Worm (Caenorhabditis elegans) whole organism, young adult: ENCODE data around the gene slc-46A.
A peak's percentile ranks its signal among the peaks of the same experiment; 100 is the strongest.
"Not testable (repeated sequence)": the region's sequence is repeated elsewhere in the genome, so short reads cannot be mapped to it uniquely, and the experiment has no call there.

Experiments
- B0261.1 ChIP-seq: sonication (generic microtip); optimal IDR thresholded peaks from 2 replicates; lab custom pipeline; 2016; ENCODE audit warnings: mild to moderate bottlenecking, missing genetic modification characterization, moderate library complexity, missing compliant biosample characterization
- B0336.3 ChIP-seq: fragments of 200-800 bp; sonication (Bioruptor generic); IDR thresholded peaks from 2 replicates; pipeline ENCODE4 v1.3.6; 2022; ENCODE audit warnings: missing genetic modification characterization, missing compliant biosample characterization
- C06A6.2 ChIP-seq: fragments of 200-800 bp; sonication (Bioruptor generic); conservative IDR thresholded peaks from 2 replicates; pipeline ENCODE4 v1.3.6; 2022; ENCODE audit warnings: missing genetic modification characterization, missing compliant biosample characterization
- C17E4.6 ChIP-seq: fragments of 200-800 bp; sonication (Bioruptor generic); IDR thresholded peaks from 2 replicates; pipeline ENCODE4 v1.3.6; 2022; ENCODE audit warnings: missing genetic modification reagents, missing genetic modification characterization, missing compliant biosample characterization
- F22D6.2 ChIP-seq: sonication (generic microtip); optimal IDR thresholded peaks from 2 replicates; lab custom pipeline; 2016; ENCODE audit warnings: mild to moderate bottlenecking, missing genetic modification characterization, missing compliant biosample characterization
- F37B4.10 ChIP-seq: fragments of 200-800 bp; sonication (Bioruptor generic); IDR thresholded peaks from 2 replicates; pipeline ENCODE4 v1.3.6; 2022; ENCODE audit warnings: missing genetic modification characterization, missing compliant biosample characterization
- F49E8.2 ChIP-seq: sonication (generic microtip); optimal IDR thresholded peaks from 3 replicates; lab custom pipeline; 2017; ENCODE audit warnings: missing genetic modification characterization, mild to moderate bottlenecking, missing compliant biosample characterization, antibody characterized with exemption, moderate library complexity; ENCODE audit not compliant: insufficient read depth
- K12H6.12 ChIP-seq: fragments of 200-800 bp; sonication (Bioruptor generic); optimal IDR thresholded peaks from 2 replicates; lab custom pipeline; 2018; ENCODE audit warnings: mild to moderate bottlenecking, missing genetic modification characterization, missing compliant biosample characterization
- Y53F4B.3 ChIP-seq: fragments of 200-800 bp; sonication (Bioruptor generic); IDR thresholded peaks from 2 replicates; pipeline ENCODE4 v1.3.6; 2022; ENCODE audit warnings: missing genetic modification reagents, missing genetic modification characterization, missing compliant biosample characterization
- aptf-3 ChIP-seq: fragments of 200-800 bp; sonication (Bioruptor generic); IDR thresholded peaks from 2 replicates; pipeline ENCODE4 v1.3.6; 2022; ENCODE audit warnings: missing genetic modification characterization, missing compliant biosample characterization
- ccch-3 ChIP-seq: fragments of 200-800 bp; sonication (Bioruptor generic); optimal IDR thresholded peaks from 2 replicates; lab custom pipeline; 2018; ENCODE audit warnings: mild to moderate bottlenecking, missing genetic modification characterization, missing compliant biosample characterization
- ceh-27 ChIP-seq: fragments of 200-800 bp; sonication (Bioruptor generic); optimal IDR thresholded peaks from 2 replicates; lab custom pipeline; 2018; ENCODE audit warnings: mild to moderate bottlenecking, missing genetic modification characterization, moderate library complexity, missing compliant biosample characterization
- dpl-1 ChIP-seq: fragments of 150-350 bp; optimal IDR thresholded peaks from 2 replicates; lab custom pipeline; 2014; ENCODE audit warnings: missing biosample characterization, missing genetic modification reagents, missing genetic modification characterization
- egrh-3 ChIP-seq: fragments of 200-800 bp; sonication (Bioruptor generic); IDR thresholded peaks from 2 replicates; pipeline ENCODE4 v1.3.6; 2022; ENCODE audit warnings: missing genetic modification reagents, missing genetic modification characterization, missing compliant biosample characterization
- hmg-1.2 ChIP-seq: fragments of 200-800 bp; sonication (Bioruptor generic); IDR thresholded peaks from 2 replicates; pipeline ENCODE4 v1.3.6; 2022; ENCODE audit warnings: missing genetic modification reagents, missing genetic modification characterization, missing compliant biosample characterization
- hmg-20 ChIP-seq: fragments of 200-800 bp; sonication (Bioruptor generic); IDR thresholded peaks from 2 replicates; pipeline ENCODE4 v1.3.6; 2022; ENCODE audit warnings: missing genetic modification reagents, missing genetic modification characterization, missing compliant biosample characterization
- lag-1 ChIP-seq: fragments of 200-800 bp; sonication (Bioruptor generic); IDR thresholded peaks from 2 replicates; pipeline ENCODE4 v1.3.6; 2022; ENCODE audit warnings: missing genetic modification reagents, missing genetic modification characterization, missing compliant biosample characterization
- lin-54 ChIP-seq: fragments of 200-800 bp; sonication (Bioruptor generic); optimal IDR thresholded peaks from 2 replicates; lab custom pipeline; 2018; ENCODE audit warnings: mild to moderate bottlenecking, missing genetic modification characterization, missing compliant biosample characterization
- lir-1 ChIP-seq: fragments of 200-800 bp; sonication (Bioruptor generic); conservative IDR thresholded peaks from 2 replicates; pipeline ENCODE4 v1.3.6; 2022; ENCODE audit warnings: missing genetic modification reagents, missing genetic modification characterization, missing compliant biosample characterization
- madf-6 ChIP-seq: fragments of 200-800 bp; sonication (Bioruptor generic); IDR thresholded peaks from 2 replicates; pipeline ENCODE4 v1.3.6; 2022; ENCODE audit warnings: missing genetic modification reagents, missing genetic modification characterization, missing compliant biosample characterization
- madf-8 ChIP-seq: fragments of 200-800 bp; sonication (Bioruptor generic); conservative IDR thresholded peaks from 2 replicates; pipeline ENCODE4 v1.3.6; 2022; ENCODE audit warnings: missing genetic modification reagents, missing genetic modification characterization, missing compliant biosample characterization
- mel-28 ChIP-seq: sonication (generic microtip); optimal IDR thresholded peaks from 2 replicates; lab custom pipeline; 2016; ENCODE audit warnings: borderline replicate concordance, mild to moderate bottlenecking, missing genetic modification characterization, missing compliant biosample characterization
- mxl-1 ChIP-seq: sonication (generic microtip); optimal IDR thresholded peaks from 2 replicates; lab custom pipeline; 2016; ENCODE audit warnings: missing genetic modification characterization, missing compliant biosample characterization
- snpc-3.4 ChIP-seq: sonication (generic microtip); optimal IDR thresholded peaks from 2 replicates; lab custom pipeline; 2017; ENCODE audit warnings: missing genetic modification characterization, mild to moderate bottlenecking, missing compliant biosample characterization, antibody characterized with exemption, moderate library complexity, missing genotype, missing genetic modification reagents
- tbx-9 ChIP-seq: sonication (generic microtip); optimal IDR thresholded peaks from 2 replicates; lab custom pipeline; 2016; ENCODE audit warnings: borderline replicate concordance, missing genetic modification characterization, inconsistent platforms, missing compliant biosample characterization
- unc-130 ChIP-seq: sonication (generic microtip); optimal IDR thresholded peaks from 2 replicates; lab custom pipeline; 2016; ENCODE audit warnings: missing genetic modification reagents, missing genetic modification characterization, missing compliant biosample characterization
- xnd-1 ChIP-seq: sonication (generic microtip); optimal IDR thresholded peaks from 2 replicates; lab custom pipeline; 2016; ENCODE audit warnings: missing genotype, missing genetic modification reagents, missing genetic modification characterization, missing compliant biosample characterization
- zfh-2 ChIP-seq: fragments of 200-800 bp; sonication (Bioruptor generic); conservative IDR thresholded peaks from 2 replicates; pipeline ENCODE4 v1.3.6; 2022; ENCODE audit warnings: missing genetic modification reagents, missing genetic modification characterization, missing compliant biosample characterization
- ztf-28 ChIP-seq: fragments of 200-800 bp; sonication (Bioruptor generic); IDR thresholded peaks from 2 replicates; pipeline ENCODE4 v1.3.6; 2022; ENCODE audit warnings: missing genetic modification reagents, missing genetic modification characterization, missing compliant biosample characterization
- ztf-3 ChIP-seq: fragments of 200-800 bp; sonication (Bioruptor generic); optimal IDR thresholded peaks from 2 replicates; lab custom pipeline; 2018; ENCODE audit warnings: mild to moderate bottlenecking, missing genetic modification characterization, missing compliant biosample characterization
- ztf-6 ChIP-seq: fragments of 200-800 bp; sonication (Bioruptor generic); IDR thresholded peaks from 2 replicates; pipeline ENCODE4 v1.3.6; 2022; ENCODE audit warnings: missing genetic modification reagents, missing genetic modification characterization, missing compliant biosample characterization

slc-46A gene

DNA sequence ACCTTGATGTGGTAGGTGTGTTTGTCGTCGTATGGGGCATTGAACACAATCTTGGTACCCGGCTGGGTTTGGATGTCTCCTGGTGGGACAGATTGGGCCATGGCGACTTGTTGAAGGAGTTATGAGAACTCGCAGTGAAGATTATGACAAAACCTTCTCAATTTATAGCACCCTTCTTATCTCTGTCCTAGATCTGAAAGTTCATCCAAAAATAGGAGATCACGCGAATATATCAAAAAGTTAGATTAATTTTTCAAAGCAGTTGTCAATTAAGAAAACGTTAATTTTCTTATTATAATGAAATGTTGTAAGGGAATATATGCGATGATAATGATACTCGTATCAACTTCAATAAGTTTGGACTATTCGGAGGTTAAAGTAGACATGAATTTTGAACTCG is 23.8 kb upstream of the slc-46A start, which contains the start of gene msp-51:
TSS of gene msp-51 (minus strand) at position 101 of the 400 bp plus-strand sequence.
- TF ChIP-seq C06A6.2 (GFP tag; lab: Robert Waterston, UW); snpc-3.4; hmg-20: not testable (repeated sequence)

DNA sequence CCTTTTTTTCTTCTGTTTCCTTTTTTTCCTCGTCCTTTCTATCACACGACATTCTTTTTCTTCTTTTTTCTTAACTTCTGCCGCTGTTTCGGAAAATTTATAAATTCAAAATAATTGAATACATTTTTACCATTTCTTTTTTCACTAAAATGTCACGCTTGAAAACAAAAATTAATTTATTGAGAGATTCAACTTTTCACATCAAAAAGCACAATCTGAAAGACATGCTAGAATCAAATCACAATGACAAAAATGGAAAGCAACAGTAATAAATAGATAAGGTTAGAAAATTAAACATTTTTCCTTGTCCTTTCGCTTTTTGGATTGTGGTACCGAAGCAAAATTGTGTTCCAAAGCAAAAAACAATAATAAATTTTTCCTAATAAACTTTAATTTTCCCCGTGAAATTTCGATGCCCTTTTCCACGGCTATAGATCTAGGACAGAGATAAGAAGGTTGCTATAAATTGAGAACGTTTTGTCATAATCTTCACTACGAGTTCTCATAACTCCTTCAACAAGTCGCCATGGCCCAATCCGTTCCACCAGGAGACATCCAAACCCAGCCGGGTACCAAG is 21.5 kb upstream of the slc-46A start, which contains the start of the genes ZK354.6 and msp-113:
TSS of gene ZK354.6 (minus strand) at position 101 of the 577 bp plus-strand sequence.
TSS of gene msp-113 (plus strand) at position 527 of the 577 bp plus-strand sequence.
- TF ChIP-seq ztf-28 (GFP tag; lab: Robert Waterston, UW) (no peak), lin-54 (GFP tag; lab: Kevin White, UChicago) (no peak), lir-1 (GFP tag; lab: Robert Waterston, UW) (no peak), ztf-3 (GFP tag; lab: Kevin White, UChicago) (no peak), zfh-2 (GFP tag; lab: Robert Waterston, UW) (no peak), B0261.1 (tag; lab: Kevin White, UChicago) (no peak), madf-6 (GFP tag; lab: Robert Waterston, UW) (no peak), B0336.3 (GFP tag; lab: Robert Waterston, UW) (no peak)
- TF ChIP-seq, all 124 proteins: peak for 0

DNA sequence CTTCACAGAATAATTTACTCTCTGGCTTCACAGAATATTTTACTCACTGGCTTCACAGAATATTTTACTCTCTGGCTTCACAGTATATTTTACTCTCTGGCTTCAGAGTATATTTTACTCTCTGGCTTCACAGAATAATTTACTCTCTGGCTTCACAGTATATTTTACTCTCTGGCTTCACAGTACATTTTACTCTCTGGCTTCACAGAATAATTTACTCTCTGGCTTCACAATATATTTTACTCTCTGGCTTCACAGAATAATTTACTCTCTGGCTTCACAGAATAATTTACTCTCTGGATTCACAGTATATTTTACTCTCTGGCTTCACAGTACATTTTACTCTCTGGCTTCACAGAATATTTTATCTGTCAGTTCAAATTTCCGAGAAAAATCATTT is 19.9 kb upstream of the slc-46A start:
- peak; percentile 58; the same call in 1 of the 2 replicates for TF ChIP-seq Y53F4B.3 (GFP tag; lab: Robert Waterston, UW)
- peak; percentile 70 for TF ChIP-seq egrh-3

DNA sequence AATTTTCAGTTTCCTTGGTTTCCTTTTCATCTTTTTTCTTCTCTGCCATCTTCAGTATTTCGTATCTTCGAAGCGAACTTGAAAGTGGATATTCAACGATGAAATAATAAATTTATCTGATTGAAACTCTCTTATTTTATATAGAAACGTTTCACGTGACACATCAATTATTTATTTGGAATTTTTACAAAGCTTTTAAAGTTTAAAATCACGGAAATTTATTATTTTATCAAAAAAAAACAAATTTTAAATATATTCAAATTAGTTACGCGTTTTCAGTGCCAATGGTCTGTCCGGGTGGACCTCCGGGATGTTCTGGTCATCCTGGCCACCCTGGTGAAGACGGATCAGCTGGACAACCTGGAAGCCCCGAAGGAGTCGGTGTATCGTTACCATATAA is 16.0 kb upstream of the slc-46A start, which contains the start of gene ZK354.7:
TSS of gene ZK354.7 (minus strand) at position 101 of the 400 bp plus-strand sequence.
- TF ChIP-seq mxl-1 (tag; lab: Kevin White, UChicago) = no peak
- no peak for TF ChIP-seq hmg-20
- no peak for TF ChIP-seq xnd-1 (tag; lab: Kevin White, UChicago)
- TF ChIP-seq ccch-3 = no peak
- no peak for TF ChIP-seq K12H6.12
- no peak for TF ChIP-seq F22D6.2 (tag; lab: Kevin White, UChicago)
- TF ChIP-seq F37B4.10 (GFP tag; lab: Robert Waterston, UW) = no peak
- TF ChIP-seq dpl-1 (GFP tag; lab: Kevin White, UChicago) = no peak
- TF ChIP-seq aptf-3 (GFP tag; lab: Robert Waterston, UW) = no peak
- TF ChIP-seq unc-130 (GFP tag; lab: Kevin White, UChicago) = no peak
- TF ChIP-seq tbx-9 (tag; lab: Kevin White, UChicago) = no peak
- TF ChIP-seq ceh-27 = no peak
- no peak for TF ChIP-seq madf-6 (GFP tag; lab: Robert Waterston, UW)
- no peak for TF ChIP-seq C17E4.6 (GFP tag; lab: Robert Waterston, UW)
- no peak for TF ChIP-seq F49E8.2 (tag; lab: Kevin White, UChicago)
- TF ChIP-seq hmg-1.2 (GFP tag; lab: Robert Waterston, UW) = no peak
- TF ChIP-seq B0261.1 (tag; lab: Kevin White, UChicago) = no peak
- no peak for TF ChIP-seq ztf-6
- TF ChIP-seq lag-1 (GFP tag; lab: Robert Waterston, UW) = no peak

DNA sequence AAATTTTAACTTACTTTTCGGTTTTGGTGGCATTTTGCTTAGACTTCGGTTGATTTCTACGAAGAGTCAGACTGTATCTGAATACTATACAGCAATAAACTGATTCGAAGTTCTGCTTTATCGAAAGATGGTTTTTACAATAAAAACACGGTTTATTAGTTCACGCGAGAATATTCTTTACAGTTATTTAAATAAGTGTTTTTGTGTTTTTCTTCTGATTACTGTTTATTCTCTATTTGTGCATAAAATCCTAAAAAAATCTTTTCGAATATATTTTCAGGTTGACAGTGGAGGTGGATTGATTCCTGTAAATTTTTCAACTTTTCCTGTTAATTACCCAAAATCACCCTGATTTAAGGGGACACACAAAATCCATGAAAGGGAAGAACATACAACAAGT is 13.0 kb upstream of the slc-46A start, which contains the start of gene ZK354.8:
TSS of gene ZK354.8 (minus strand) at position 101 of the 400 bp plus-strand sequence.
- TF ChIP-seq F37B4.10 (GFP tag; lab: Robert Waterston, UW) (no peak), mel-28 (tag; lab: Kevin White, UChicago) (no peak), madf-8 (GFP tag; lab: Robert Waterston, UW) (no peak)
